Worm (Caenorhabditis elegans): ENCODE results near the gene F09E10.1.

- TF ChIP-seq mxl-1 (tag; optimal IDR thresholded peaks at IDR 0.05) (no peak), ama-1 (optimal IDR thresholded peaks at IDR 0.05) (no peak), ama-1 (GFP tag; optimal IDR thresholded peaks at IDR 0.05) (no peak), D2030.7 (GFP tag; IDR thresholded peaks at IDR 0.05) (no peak), ZK185.1 (tag; optimal IDR thresholded peaks at IDR 0.05; ENCODE audit: poor library complexity, severe bottlenecking) (no peak), mcd-1 (GFP tag; IDR thresholded peaks at IDR 0.05) (no peak), hmg-1.2 (GFP tag; IDR thresholded peaks at IDR 0.05) (peak; percentile 22; the same call in 1 of the 2 replicates), T26A5.8 (tag; optimal IDR thresholded peaks at IDR 0.05) (no peak), sea-2 (GFP tag; IDR thresholded peaks at IDR 0.05) (no peak), lin-35 (GFP tag; optimal IDR thresholded peaks at IDR 0.05) (no peak), unc-62 (GFP tag; optimal IDR thresholded peaks at IDR 0.05) (no peak), egl-18 (GFP tag; IDR thresholded peaks at IDR 0.05) (no peak), snpc-1.1 (tag; optimal IDR thresholded peaks at IDR 0.05; ENCODE audit: insufficient read depth) (no peak)
Observed at ce11 chrX:1516574-1516973, 14.0 kb downstream of the F09E10.1 start.
